Fruit fly (Drosophila melanogaster): ENCODE results near the gene CG31909.

CG31909 gene

DNA sequence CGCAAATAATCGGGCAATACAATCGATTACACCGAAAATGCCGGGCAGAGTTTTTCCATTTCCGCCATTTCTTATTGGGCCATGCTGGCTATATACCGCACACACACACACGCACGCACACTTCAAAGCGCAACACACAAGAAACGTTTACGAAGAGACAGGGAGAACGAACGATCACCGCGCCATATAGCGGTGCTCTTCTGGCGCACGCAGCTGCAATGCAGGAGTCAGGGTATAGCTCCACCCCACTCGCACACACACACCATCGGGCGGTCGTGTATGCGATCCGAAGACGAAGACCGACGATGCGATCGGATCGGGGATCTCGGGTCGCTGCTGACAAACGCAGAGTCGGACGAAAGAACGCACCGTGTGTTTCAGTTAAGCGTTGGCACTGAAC lies 49.5 kb downstream of the CG31909 start, which contains the start of gene wg (continued):
- TF ChIP-seq sd (tag; optimal IDR thresholded peaks at IDR 0.05) = peak; percentile 52
- peak in 1 of 2 experiments; percentile 14 for TF ChIP-seq Hr51 (GFP tag; optimal IDR thresholded peaks at IDR 0.05)
- peak; percentile 36 for TF ChIP-seq CG4282 (GFP tag; optimal IDR thresholded peaks at IDR 0.05)
- TF ChIP-seq CG13894 (tag; optimal IDR thresholded peaks at IDR 0.05) = no peak
- peak; percentile 12 for TF ChIP-seq CG17385 (GFP tag; optimal IDR thresholded peaks at IDR 0.05)
- peak; percentile 93 for TF ChIP-seq CG15479 (GFP tag; optimal IDR thresholded peaks at IDR 0.05)
- peak; percentile 95 for TF ChIP-seq jing (GFP tag; optimal IDR thresholded peaks at IDR 0.05)
- TF ChIP-seq chinmo (GFP tag; IDR thresholded peaks at IDR 0.05; ENCODE audit: partially characterized antibody) = peak; percentile 95
- TF ChIP-seq NfI (GFP tag; optimal IDR thresholded peaks at IDR 0.05) = peak; percentile 19
- TF ChIP-seq CG34224 (GFP tag; IDR thresholded peaks at IDR 0.05; ENCODE audit: partially characterized antibody) = 0 out of 3 replicates have a peak, but pooled peaks have one; percentile 44
- peak; percentile 37; the same call in 1 of the 2 replicates for TF ChIP-seq aop (GFP tag; IDR thresholded peaks at IDR 0.05)
- peak; percentile 70 for TF ChIP-seq twi (tag; optimal IDR thresholded peaks at IDR 0.05)
- TF ChIP-seq pan (optimal IDR thresholded peaks at IDR 0.05) = no peak
- peak in 1 of 2 experiments; percentile 71 for TF ChIP-seq pan (GFP tag; optimal IDR thresholded peaks at IDR 0.05 in 1 of 2, IDR thresholded peaks at IDR 0.05 in 1 of 2)
- peak; percentile 61 for TF ChIP-seq kni (GFP tag; optimal IDR thresholded peaks at IDR 0.05)
- TF ChIP-seq CG10543 (GFP tag; optimal IDR thresholded peaks at IDR 0.05) = peak; percentile 76
- no peak for TF ChIP-seq pho (GFP tag; optimal IDR thresholded peaks at IDR 0.05)
- no peak for TF ChIP-seq Abd-B (GFP tag; optimal IDR thresholded peaks at IDR 0.05)
- TF ChIP-seq Drgx (GFP tag; IDR thresholded peaks at IDR 0.05) = 0 out of 2 replicates have a peak, but pooled peaks have one; percentile 14
- peak; percentile 19 for TF ChIP-seq grau (tag; optimal IDR thresholded peaks at IDR 0.05)
- TF ChIP-seq NC2β (GFP tag; optimal IDR thresholded peaks at IDR 0.05) = peak; percentile 14
- TF ChIP-seq insv (GFP tag; optimal IDR thresholded peaks at IDR 0.05) = peak in 1 of 2 experiments; percentile 85
- TF ChIP-seq CG13287 (GFP tag; IDR thresholded peaks at IDR 0.05; ENCODE audit: partially characterized antibody) = peak; percentile 46; the same call in 1 of the 2 replicates
- peak; percentile 68 for TF ChIP-seq abd-A (tag; optimal IDR thresholded peaks at IDR 0.05)
- TF ChIP-seq Eip74EF (GFP tag; optimal IDR thresholded peaks at IDR 0.05) = peak; percentile 10 to 12
- peak; percentile 33 for TF ChIP-seq grn (GFP tag; optimal IDR thresholded peaks at IDR 0.05)
- TF ChIP-seq HLHmδ (GFP tag; optimal IDR thresholded peaks at IDR 0.05) = no peak
- no peak for TF ChIP-seq dmrt99B (tag; optimal IDR thresholded peaks at IDR 0.05)
- peak; percentile 27 for TF ChIP-seq Kr (GFP tag; optimal IDR thresholded peaks at IDR 0.05)
- TF ChIP-seq lola (GFP tag; optimal IDR thresholded peaks at IDR 0.05) = peak in 1 of 3 experiments; percentile 16
- TF ChIP-seq Hsf (GFP tag; optimal IDR thresholded peaks at IDR 0.05) = peak; percentile 5
- TF ChIP-seq sna (GFP tag; IDR thresholded peaks at IDR 0.05; ENCODE audit: partially characterized antibody) = peak; percentile 63
- peak; percentile 75; the same call in 2 of the 3 replicates for TF ChIP-seq ci (GFP tag; IDR thresholded peaks at IDR 0.05)
- TF ChIP-seq CG2202 (tag; optimal IDR thresholded peaks at IDR 0.05) = peak; percentile 10
- peak; percentile 88 for TF ChIP-seq CG2199 (GFP tag; IDR thresholded peaks at IDR 0.05)
- TF ChIP-seq sens (GFP tag) = peak; percentile 49
- peak; percentile 100 for TF ChIP-seq cg (GFP tag; optimal IDR thresholded peaks at IDR 0.05)
- TF ChIP-seq CG4854 (GFP tag; optimal IDR thresholded peaks at IDR 0.05) = no peak
- TF ChIP-seq sqz (GFP tag; optimal IDR thresholded peaks at IDR 0.05) = peak; percentile 24
- TF ChIP-seq CG2116 (GFP tag; optimal IDR thresholded peaks at IDR 0.05) = peak; percentile 14
- peak; percentile 60; the same call in 1 of the 2 replicates for TF ChIP-seq rib (GFP tag; IDR thresholded peaks at IDR 0.05)
- 0 out of 2 replicates have a peak, but pooled peaks have one; percentile 24 for TF ChIP-seq Atf6 (GFP tag; IDR thresholded peaks at IDR 0.05)
- TF ChIP-seq Scr (GFP tag; IDR thresholded peaks at IDR 0.05; ENCODE audit: partially characterized antibody) = peak; percentile 42; the same call in 1 of the 2 replicates
- TF ChIP-seq CG11093 (GFP tag; IDR thresholded peaks at IDR 0.05) = no peak
- TF ChIP-seq gsb-n (tag; optimal IDR thresholded peaks at IDR 0.05) = peak; percentile 15
- TF ChIP-seq Mes4 (GFP tag; optimal IDR thresholded peaks at IDR 0.05) = peak; percentile 43
- peak; percentile 32; the same call in 1 of the 2 replicates for TF ChIP-seq CG6272 (GFP tag; IDR thresholded peaks at IDR 0.05)
- TF ChIP-seq sisA (GFP tag; IDR thresholded peaks at IDR 0.05) = no peak
- TF ChIP-seq mirr (GFP tag; optimal IDR thresholded peaks at IDR 0.05) = peak; percentile 50
